Worm (Caenorhabditis elegans) whole organism, L4/young adult: ENCODE data around the gene mev-1.

ENCODE experiments used
- dao-5 ChIP-seq: sonication (generic microtip); optimal IDR thresholded peaks from 2 replicates; lab custom pipeline; 2016; ENCODE audit warnings: missing genotype, missing genetic modification characterization, moderate library complexity, missing compliant biosample characterization
- him-1 ChIP-seq: sonication (generic microtip); optimal IDR thresholded peaks from 2 replicates; lab custom pipeline; 2016; ENCODE audit warnings: missing genotype, missing genetic modification reagents, missing genetic modification characterization, missing compliant biosample characterization

- TF ChIP-seq him-1 (tag; lab: Kevin White, UChicago) (no peak), dao-5 (tag; lab: Kevin White, UChicago) (no peak)
Observed at ce11 chrIII:10376041-10376440, 42.0 kb downstream of the mev-1 start.
